Worm (Caenorhabditis elegans) whole organism, L1 larva: Measurements from ENCODE around the gene srh-22.

ENCODE experiments used
- ama-1 ChIP-seq: fragments of 150-350 bp; optimal IDR thresholded peaks from 2 replicates; lab custom pipeline; 2014
- egl-27 ChIP-seq, 2 experiments: fragments of 150-350 bp in 1 of 2; sonication (generic microtip); optimal IDR thresholded peaks; 3 replicates each; lab custom pipeline; 2017 to 2018; ENCODE audit warnings: missing biosample characterization in 2 of 2, missing genetic modification characterization in 2 of 2, missing genetic modification reagents in 2 of 2
- nhr-47 ChIP-seq: sonication (generic microtip); optimal IDR thresholded peaks from 2 replicates; lab custom pipeline; 2016; ENCODE audit warnings: mild to moderate bottlenecking, missing genetic modification characterization, moderate library complexity, missing compliant biosample characterization
- nhr-76 ChIP-seq: sonication (generic microtip); optimal IDR thresholded peaks from 2 replicates; lab custom pipeline; 2017; ENCODE audit warnings: missing biosample characterization, missing genetic modification characterization
- nhr-77 ChIP-seq: fragments of 150-350 bp; optimal IDR thresholded peaks from 2 replicates; lab custom pipeline; 2014; ENCODE audit warnings: missing biosample characterization, missing genetic modification characterization
- snu-23 ChIP-seq: sonication (generic microtip); optimal IDR thresholded peaks from 2 replicates; lab custom pipeline; 2016; ENCODE audit warnings: missing genetic modification characterization, missing compliant biosample characterization
- unc-62 ChIP-seq: fragments of 150-350 bp; optimal IDR thresholded peaks from 2 replicates; lab custom pipeline; 2014; ENCODE audit warnings: missing biosample characterization, missing genetic modification reagents, missing genetic modification characterization
- zag-1 ChIP-seq: fragments of 150-350 bp; optimal IDR thresholded peaks from 2 replicates; lab custom pipeline; 2014; ENCODE audit warnings: missing biosample characterization, missing genetic modification characterization

- no peak for TF ChIP-seq zag-1
- TF ChIP-seq nhr-76 (tag; lab: Kevin White, UChicago): no peak
- no peak for TF ChIP-seq nhr-77 (tag; lab: Kevin White, UChicago)
- TF ChIP-seq egl-27 (tag; optimal IDR thresholded peaks at IDR 0.05; lab: Kevin White, UChicago): no peak
- TF ChIP-seq nhr-47 (tag; lab: Kevin White, UChicago): no peak
- no peak for TF ChIP-seq unc-62 (GFP tag; lab: Kevin White, UChicago)
- TF ChIP-seq ama-1: no peak
- TF ChIP-seq snu-23 (GFP tag; lab: Kevin White, UChicago): no peak
Measured at ce11 chrV:4920690-4921152, 1.4 kb upstream of the srh-22 start, which contains the start of the genes C02E7.8 and srh-23.
